Worm (Caenorhabditis elegans): ENCODE data around the gene F10E9.7.

F10E9.7 gene

DNA sequence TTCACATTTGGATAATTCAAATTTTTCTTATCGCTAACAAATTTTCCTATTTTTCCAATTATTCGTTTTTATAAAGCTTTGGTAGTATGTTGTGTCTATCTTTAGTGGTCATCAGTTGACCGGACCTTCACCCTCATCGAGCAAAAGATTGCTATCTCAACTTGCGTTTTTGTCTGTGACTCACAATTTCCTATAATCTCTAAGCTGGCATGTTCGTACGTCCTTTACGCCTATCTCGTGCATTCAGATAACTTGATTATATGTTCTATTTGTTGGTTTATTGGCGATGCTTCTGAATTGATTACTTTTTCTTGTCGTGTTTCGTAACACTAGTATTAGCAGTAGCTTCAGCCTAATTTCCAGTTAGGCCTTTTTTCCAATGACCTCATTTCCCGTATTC, 27.7 kb downstream of the F10E9.7 start:
- TF ChIP-seq ekl-4 (GFP tag; IDR thresholded peaks at IDR 0.05) (no peak), attf-3 (GFP tag; conservative IDR thresholded peaks at IDR 0.05) (no peak), pbrm-1 (GFP tag; IDR thresholded peaks at IDR 0.05) (no peak), ets-4 (GFP tag; optimal IDR thresholded peaks at IDR 0.05) (no peak), F55B11.4 (tag; optimal IDR thresholded peaks at IDR 0.05; ENCODE audit: borderline replicate concordance, insufficient read depth) (no peak), ztf-22 (GFP tag; optimal IDR thresholded peaks at IDR 0.05) (no peak), F33H1.4 (GFP tag; IDR thresholded peaks at IDR 0.05) (no peak), ama-1 (optimal IDR thresholded peaks at IDR 0.05) (no peak), ama-1 (GFP tag; optimal IDR thresholded peaks at IDR 0.05) (no peak), F37B4.10 (GFP tag; IDR thresholded peaks at IDR 0.05) (no peak), ccch-3 (GFP tag; optimal IDR thresholded peaks at IDR 0.05) (no peak)

DNA sequence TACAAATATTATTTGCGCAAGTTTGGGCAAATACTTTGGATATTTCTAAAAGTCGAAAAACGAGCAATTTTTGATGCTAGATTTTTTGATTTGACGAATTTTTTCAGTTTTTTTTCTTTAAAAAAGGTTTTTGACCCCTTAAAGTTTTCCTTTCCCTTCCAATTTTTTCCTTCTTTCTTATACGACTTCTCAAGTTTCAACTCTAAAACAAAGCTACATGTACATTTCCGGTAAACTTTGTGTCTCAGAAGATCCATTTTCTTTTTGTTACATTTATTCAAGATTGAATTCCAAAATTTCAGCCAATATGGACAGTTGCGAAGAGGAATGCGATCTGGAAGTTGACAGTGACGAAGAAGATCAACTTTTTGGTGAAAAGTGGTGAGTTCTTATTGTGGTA, 28.4 kb downstream of the F10E9.7 start, which contains the start of gene mig-10:
TSS of gene mig-10 (plus strand) at position 301 of the 400 bp plus-strand sequence.
- TF ChIP-seq Y79H2A.3 (GFP tag; conservative IDR thresholded peaks at IDR 0.05) (no peak), lag-1 (GFP tag; IDR thresholded peaks at IDR 0.05) (no peak), attf-5 (GFP tag; optimal IDR thresholded peaks at IDR 0.05) (no peak), B0035.1 (tag; optimal IDR thresholded peaks at IDR 0.05) (no peak), Y56A3A.18 (GFP tag; IDR thresholded peaks at IDR 0.05) (no peak), aptf-3 (GFP tag; IDR thresholded peaks at IDR 0.05) (no peak), Y53F4B.3 (GFP tag; IDR thresholded peaks at IDR 0.05) (no peak), madf-10 (tag; optimal IDR thresholded peaks at IDR 0.05) (no peak), dpl-1 (GFP tag; optimal IDR thresholded peaks at IDR 0.05) (no peak), nfya-2 (GFP tag; IDR thresholded peaks at IDR 0.05) (no peak), ceh-58 (GFP tag; IDR thresholded peaks at IDR 0.05) (no peak), B0019.2 (GFP tag; conservative IDR thresholded peaks at IDR 0.05) (no peak), hlh-26 (GFP tag; conservative IDR thresholded peaks at IDR 0.05) (no peak), egrh-3 (GFP tag; IDR thresholded peaks at IDR 0.05) (no peak), F52B5.7 (tag; optimal IDR thresholded peaks at IDR 0.05) (no peak), lin-54 (GFP tag; optimal IDR thresholded peaks at IDR 0.05) (no peak)

DNA sequence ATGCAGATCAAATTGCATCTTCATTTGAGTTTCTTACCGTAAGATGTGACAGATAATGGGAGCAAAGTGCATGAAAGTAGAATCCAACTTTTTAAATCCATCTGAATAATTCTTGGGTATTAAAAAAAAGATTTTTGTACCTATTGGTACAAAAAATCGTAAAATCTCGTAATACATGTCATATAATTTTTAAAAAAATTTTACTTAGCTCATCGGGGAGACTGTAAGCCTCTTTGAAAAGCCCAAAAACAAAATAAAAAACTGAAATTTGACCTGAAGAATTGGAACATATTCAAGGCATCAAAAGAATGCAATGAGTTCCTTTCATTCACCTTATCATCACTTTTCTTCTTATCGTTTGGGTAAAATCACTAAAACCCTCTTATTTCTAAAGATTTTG, 31.4 kb downstream of the F10E9.7 start, which contains the start of gene clec-160:
TSS of gene clec-160 (minus strand) at position 101 of the 400 bp plus-strand sequence.
- TF ChIP-seq hlh-26 (GFP tag; conservative IDR thresholded peaks at IDR 0.05), result no peak
- no peak for TF ChIP-seq snpc-4 (GFP tag; optimal IDR thresholded peaks at IDR 0.05)
- TF ChIP-seq snpc-4 (tag; optimal IDR thresholded peaks at IDR 0.05), result no peak
- TF ChIP-seq hmg-1.2 (GFP tag; IDR thresholded peaks at IDR 0.05), result no peak
- no peak for TF ChIP-seq F10E7.11 (tag; optimal IDR thresholded peaks at IDR 0.05)
- no peak for TF ChIP-seq sdz-38 (tag; optimal IDR thresholded peaks at IDR 0.05)
- TF ChIP-seq tbp1 (GFP tag; optimal IDR thresholded peaks at IDR 0.05), result no peak
- no peak for TF ChIP-seq ceh-79 (tag; optimal IDR thresholded peaks at IDR 0.05)
- TF ChIP-seq F57A8.1 (GFP tag; optimal IDR thresholded peaks at IDR 0.05), result no peak
- no peak for TF ChIP-seq mxl-1 (tag; optimal IDR thresholded peaks at IDR 0.05)
- no peak for TF ChIP-seq C17E4.6 (GFP tag; IDR thresholded peaks at IDR 0.05)
- no peak for TF ChIP-seq ztf-28 (GFP tag; IDR thresholded peaks at IDR 0.05)
